Worm (Caenorhabditis elegans) whole organism, midembryonic: ENCODE measurements around the gene Y75D11A.3.
"Not testable (repeated sequence)": the region's sequence is repeated elsewhere in the genome, so short reads cannot be mapped to it uniquely, and the experiment has no call there.

ENCODE experiments used
- T22C8.4 ChIP-seq: fragments of 200-800 bp; sonication (Bioruptor generic); IDR thresholded peaks from 2 replicates; pipeline ENCODE4 v1.3.6; 2022; ENCODE audit warnings: missing genetic modification characterization, missing compliant biosample characterization
- cog-1 ChIP-seq: sonication (generic microtip); optimal IDR thresholded peaks from 2 replicates; lab custom pipeline; 2016; ENCODE audit warnings: missing genetic modification characterization, missing compliant biosample characterization
- flt-1 ChIP-seq: fragments of 200-800 bp; sonication (Bioruptor generic); IDR thresholded peaks from 2 replicates; pipeline ENCODE4 v1.3.6; 2022; ENCODE audit warnings: missing genetic modification characterization, missing compliant biosample characterization
- klf-2 ChIP-seq: fragments of 200-800 bp; sonication (Bioruptor generic); conservative IDR thresholded peaks from 2 replicates; pipeline ENCODE4 v1.3.6; 2022; ENCODE audit warnings: missing genetic modification reagents, missing genetic modification characterization, missing compliant biosample characterization
- med-1 ChIP-seq: sonication (generic microtip); optimal IDR thresholded peaks from 2 replicates; lab custom pipeline; 2017; ENCODE audit warnings: missing genetic modification characterization, mild to moderate bottlenecking, missing compliant biosample characterization, antibody characterized with exemption, missing genetic modification reagents; ENCODE audit not compliant: insufficient read depth
- ref-1 ChIP-seq: fragments of 200-800 bp; sonication (Bioruptor generic); conservative IDR thresholded peaks from 2 replicates; pipeline ENCODE4 v1.3.6; 2022; ENCODE audit warnings: missing genetic modification reagents, missing genetic modification characterization, missing compliant biosample characterization
- tab-1 ChIP-seq: fragments of 200-800 bp; sonication (Bioruptor generic); IDR thresholded peaks from 2 replicates; pipeline ENCODE4 v1.3.6; 2022; ENCODE audit warnings: missing genetic modification characterization, missing compliant biosample characterization
- ztf-23 ChIP-seq: fragments of 200-800 bp; sonication (Bioruptor generic); IDR thresholded peaks from 2 replicates; pipeline ENCODE4 v1.3.6; 2022; ENCODE audit warnings: missing genetic modification reagents, missing genetic modification characterization, missing compliant biosample characterization
- ztf-29 ChIP-seq: fragments of 200-800 bp; sonication (Bioruptor generic); IDR thresholded peaks from 2 replicates; pipeline ENCODE4 v1.3.6; 2022; ENCODE audit warnings: missing genetic modification reagents, missing genetic modification characterization, missing compliant biosample characterization

Gene Y75D11A.3

DNA sequence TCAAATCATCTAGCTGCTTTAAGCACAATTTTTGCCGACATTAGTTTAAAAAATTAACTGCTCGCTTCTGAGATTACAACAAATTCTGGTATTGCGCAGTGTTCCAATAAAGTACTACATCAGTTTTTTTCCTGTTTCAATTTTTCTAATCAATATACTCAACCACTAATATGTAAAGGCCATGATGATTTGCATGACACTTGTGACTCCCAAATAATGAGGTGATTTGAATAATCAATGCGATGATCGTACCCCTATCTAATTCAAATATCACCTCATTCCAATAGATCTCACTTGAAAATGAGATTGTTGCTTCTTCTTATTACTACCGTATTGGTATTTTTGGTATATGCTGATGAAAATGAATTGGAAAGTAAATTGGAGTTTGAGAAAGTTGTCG, 19.0 kb downstream of the Y75D11A.3 start, which contains the start of gene F07G6.2:
TSS of gene F07G6.2 (plus strand) at position 301 of the 400 bp plus-strand sequence.
- TF ChIP-seq med-1 (GFP tag; lab: Kevin White, UChicago) (no peak), ztf-23 (no peak), ztf-29 (GFP tag; lab: Robert Waterston, UW) (no peak), ref-1 (GFP tag; lab: Robert Waterston, UW) (no peak), T22C8.4 (GFP tag; lab: Robert Waterston, UW) (no peak), tab-1 (no peak), cog-1 (tag; lab: Kevin White, UChicago) (no peak), klf-2 (no peak), flt-1 (GFP tag; lab: Robert Waterston, UW) (no peak)

DNA sequence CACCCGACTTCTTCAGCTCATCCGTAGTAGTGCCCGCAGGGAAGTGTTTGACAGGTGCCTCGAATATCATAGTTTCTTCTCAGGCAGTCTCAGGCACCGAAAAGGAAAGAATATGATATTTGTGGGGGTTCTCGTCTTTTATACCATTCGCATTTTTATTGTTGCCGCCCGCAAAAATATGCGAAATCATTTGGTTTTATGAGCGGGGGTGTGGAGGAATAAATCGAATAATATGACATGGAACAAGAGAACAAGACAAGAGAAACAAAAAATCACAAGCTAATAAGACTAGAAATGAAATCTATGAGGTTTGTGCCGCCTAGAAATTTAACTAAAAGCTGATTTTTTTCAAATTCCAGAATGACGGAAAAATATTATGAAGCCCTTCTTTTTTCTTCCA, 25.7 kb downstream of the Y75D11A.3 start, which contains the start of gene F07G6.8:
TSS of gene F07G6.8 (minus strand) at position 101 of the 400 bp plus-strand sequence.
- TF ChIP-seq ref-1 (GFP tag; lab: Robert Waterston, UW) (no peak), ztf-29 (GFP tag; lab: Robert Waterston, UW) (no peak), klf-2 (no peak), flt-1 (GFP tag; lab: Robert Waterston, UW) (no peak), T22C8.4 (GFP tag; lab: Robert Waterston, UW) (no peak), tab-1 (no peak), cog-1 (tag; lab: Kevin White, UChicago) (no peak), med-1 (GFP tag; lab: Kevin White, UChicago) (no peak), ztf-23 (no peak)

DNA sequence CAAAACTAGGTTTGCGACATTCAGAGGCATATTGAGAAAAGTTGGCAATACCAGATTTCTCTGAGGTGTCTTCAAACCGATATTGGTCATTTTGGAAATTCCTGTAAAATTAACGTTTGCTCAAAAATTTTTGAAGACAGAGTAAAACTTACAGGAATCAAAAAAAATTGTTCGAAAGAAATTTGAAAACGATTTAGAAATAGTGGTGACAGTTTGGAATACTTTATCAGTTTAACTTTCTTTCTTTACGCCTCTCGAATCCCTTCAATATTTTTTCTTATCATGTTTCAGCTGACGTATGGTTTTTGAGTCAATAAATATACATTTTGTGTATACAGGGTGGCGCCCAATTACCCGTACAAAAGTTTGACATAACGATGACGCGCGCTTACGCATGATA, 27.5 kb downstream of the Y75D11A.3 start, which contains the start of gene fbxa-53:
TSS of gene fbxa-53 (minus strand) at position 101 of the 400 bp plus-strand sequence.
- TF ChIP-seq cog-1 (tag; lab: Kevin White, UChicago) (no peak), tab-1 (no peak), T22C8.4 (GFP tag; lab: Robert Waterston, UW) (no peak), ztf-29 (GFP tag; lab: Robert Waterston, UW) (no peak), ref-1 (GFP tag; lab: Robert Waterston, UW) (no peak), med-1 (GFP tag; lab: Kevin White, UChicago) (no peak), ztf-23 (no peak), flt-1 (GFP tag; lab: Robert Waterston, UW) (no peak), klf-2 (no peak)

DNA sequence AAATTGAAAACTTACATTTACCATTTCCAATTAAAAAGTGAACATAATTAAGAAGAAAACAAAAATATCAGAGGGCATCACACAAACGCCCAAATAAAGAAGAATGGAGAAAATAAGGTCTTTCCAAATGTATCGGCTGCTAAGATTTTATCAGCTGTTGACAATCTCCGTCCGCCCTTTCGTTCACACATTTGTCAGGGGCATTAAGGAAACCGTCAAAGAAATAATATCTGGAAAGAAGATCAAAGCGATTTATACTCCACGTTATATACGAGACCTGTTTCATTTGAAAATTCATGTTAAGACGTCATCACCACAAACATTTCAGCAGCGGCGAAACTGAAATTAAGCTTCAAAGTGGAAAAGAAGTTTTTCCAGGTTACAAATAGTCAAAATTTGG, 33.5 kb downstream of the Y75D11A.3 start, which contains the start of gene fbxa-52:
TSS of gene fbxa-52 (minus strand) at position 101 of the 400 bp plus-strand sequence.
- TF ChIP-seq ref-1 (GFP tag; lab: Robert Waterston, UW) (no peak), cog-1 (tag; lab: Kevin White, UChicago) (no peak), ztf-29 (GFP tag; lab: Robert Waterston, UW) (no peak), med-1 (GFP tag; lab: Kevin White, UChicago) (no peak), flt-1 (GFP tag; lab: Robert Waterston, UW) (no peak), ztf-23 (no peak), tab-1 (no peak), klf-2 (no peak), T22C8.4 (GFP tag; lab: Robert Waterston, UW) (no peak)

DNA sequence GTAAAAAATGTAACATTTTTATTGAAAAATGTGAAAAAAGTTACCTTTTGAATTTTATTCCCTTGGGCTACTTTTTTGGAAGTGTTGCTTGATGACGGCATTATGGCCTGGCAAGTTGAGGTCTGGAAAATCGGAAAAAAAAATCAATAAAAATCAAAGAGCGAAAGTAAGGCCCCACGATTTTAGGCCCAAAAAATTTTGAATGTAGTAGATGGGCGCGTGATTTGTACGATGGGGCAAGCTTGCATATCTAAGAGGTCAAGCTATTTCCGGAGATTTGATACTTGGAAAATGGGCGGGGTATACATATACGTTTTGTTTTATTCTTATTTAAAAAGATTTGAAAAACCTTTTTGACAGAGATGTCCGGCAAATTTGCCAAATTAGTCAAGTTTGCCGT, 39.5 kb downstream of the Y75D11A.3 start, which contains the start of gene F07G6.5:
TSS of gene F07G6.5 (minus strand) at position 101 of the 400 bp plus-strand sequence.
- no peak for TF ChIP-seq klf-2
- no peak for TF ChIP-seq ztf-23
- no peak for TF ChIP-seq ref-1 (GFP tag; lab: Robert Waterston, UW)
- TF ChIP-seq T22C8.4 (GFP tag; lab: Robert Waterston, UW), result no peak
- no peak for TF ChIP-seq med-1 (GFP tag; lab: Kevin White, UChicago)
- TF ChIP-seq flt-1 (GFP tag; lab: Robert Waterston, UW), result no peak
- TF ChIP-seq ztf-29 (GFP tag; lab: Robert Waterston, UW), result no peak
- TF ChIP-seq cog-1 (tag; lab: Kevin White, UChicago), result no peak
- TF ChIP-seq tab-1, result no peak

DNA sequence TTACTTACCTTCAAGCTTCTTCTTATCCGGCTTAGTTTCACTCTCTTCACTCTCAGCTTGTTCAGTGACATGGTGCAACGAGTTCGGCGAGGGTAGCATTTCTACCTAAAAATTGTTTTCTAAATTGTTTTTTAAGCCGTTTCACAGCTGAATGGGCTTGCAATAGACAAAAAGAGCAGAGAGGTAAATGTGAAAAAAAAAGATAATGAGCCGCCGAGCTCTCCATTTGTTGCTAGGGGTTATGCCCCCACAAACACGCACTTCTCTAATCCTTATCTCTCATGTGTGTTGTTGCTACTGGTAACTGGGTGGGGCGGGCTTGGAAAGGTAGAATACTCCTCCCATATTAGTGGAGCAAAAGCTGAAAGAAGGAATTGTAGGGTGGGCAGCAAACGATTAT, 42.2 kb downstream of the Y75D11A.3 start, which contains the start of gene C36C9.5:
TSS of gene C36C9.5 (minus strand) at position 101 of the 400 bp plus-strand sequence.
- TF ChIP-seq med-1 (GFP tag; lab: Kevin White, UChicago) (no peak), ref-1 (GFP tag; lab: Robert Waterston, UW) (no peak), cog-1 (tag; lab: Kevin White, UChicago) (no peak), ztf-29 (GFP tag; lab: Robert Waterston, UW) (no peak), flt-1 (GFP tag; lab: Robert Waterston, UW) (no peak), T22C8.4 (GFP tag; lab: Robert Waterston, UW) (no peak), ztf-23 (no peak), tab-1 (no peak), klf-2 (no peak)

DNA sequence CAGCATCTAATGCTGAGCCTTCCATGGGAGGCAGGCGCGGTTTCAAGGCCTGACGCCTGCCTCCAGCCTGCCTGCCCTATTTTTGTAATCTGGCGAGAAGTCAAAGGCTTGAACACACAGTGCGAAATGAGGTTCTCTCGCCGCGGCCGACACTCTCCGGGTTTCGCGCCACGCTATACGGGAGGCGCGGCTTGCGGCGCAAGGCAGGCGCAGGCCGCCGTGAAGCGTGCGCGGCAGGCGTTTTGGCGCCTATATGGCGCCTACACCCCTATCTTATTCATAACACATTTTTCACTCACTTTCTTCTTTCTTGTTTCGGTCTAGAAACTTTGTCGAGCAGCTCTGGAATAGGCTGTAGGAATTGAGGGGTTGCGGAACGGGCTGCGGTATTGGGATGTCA, 43.0 kb downstream of the Y75D11A.3 start:
- TF ChIP-seq cog-1 (tag; lab: Kevin White, UChicago) (no peak), tab-1 (0 out of 2 replicates have a peak, but pooled peaks have one; percentile 26), ztf-29 (GFP tag; lab: Robert Waterston, UW) (no peak), ztf-23 (no peak), ref-1 (GFP tag; lab: Robert Waterston, UW) (no peak), T22C8.4 (GFP tag; lab: Robert Waterston, UW) (no peak), flt-1 (GFP tag; lab: Robert Waterston, UW) (no peak)

DNA sequence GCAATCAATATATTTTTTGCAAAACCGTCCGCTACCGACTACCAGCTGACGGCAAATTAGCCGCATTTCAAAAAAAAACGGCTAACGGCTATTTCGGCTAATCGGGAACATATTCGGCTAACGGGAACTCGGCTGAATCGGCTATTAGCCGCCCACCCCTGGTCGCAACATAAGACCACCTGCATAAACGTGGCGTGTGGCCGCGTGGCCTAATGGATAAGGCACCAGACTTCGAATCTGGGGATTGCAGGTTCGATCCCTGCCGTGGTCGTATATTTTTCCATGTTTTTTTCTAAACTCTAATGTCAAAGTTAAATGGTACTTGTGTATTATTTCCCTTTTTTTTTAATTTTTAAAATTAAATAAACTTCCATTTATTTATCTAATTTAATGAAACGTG, 47.5 kb downstream of the Y75D11A.3 start:
- no peak for TF ChIP-seq ref-1 (GFP tag; lab: Robert Waterston, UW)
- no peak for TF ChIP-seq cog-1 (tag; lab: Kevin White, UChicago)
- TF ChIP-seq ztf-23, result no peak
- no peak for TF ChIP-seq med-1 (GFP tag; lab: Kevin White, UChicago)
- no peak for TF ChIP-seq T22C8.4 (GFP tag; lab: Robert Waterston, UW)
- TF ChIP-seq flt-1 (GFP tag; lab: Robert Waterston, UW), result no peak
- no peak for TF ChIP-seq klf-2
- TF ChIP-seq tab-1, result no peak
- no peak for TF ChIP-seq ztf-29 (GFP tag; lab: Robert Waterston, UW)

DNA sequence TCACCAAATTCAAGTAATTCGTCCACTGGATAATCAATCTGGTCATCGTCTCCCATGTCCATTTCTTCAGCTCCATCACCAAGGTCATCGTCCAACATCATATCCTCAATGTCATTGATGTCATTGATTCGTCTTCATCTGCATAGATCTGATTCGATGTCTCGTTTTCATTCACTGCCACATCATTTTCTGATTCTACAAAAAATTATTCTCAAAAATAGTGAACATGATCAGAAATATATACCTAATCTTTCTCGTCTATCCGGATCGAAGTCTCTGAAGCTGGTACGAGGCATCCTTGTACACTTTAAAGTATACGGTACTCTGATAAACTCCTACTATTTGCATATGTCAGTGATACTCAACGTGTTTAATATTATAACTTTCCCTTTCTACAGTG, 49.1 kb downstream of the Y75D11A.3 start, which contains the start of gene C36C9.4:
TSS of gene C36C9.4 (minus strand) at position 101 of the 400 bp plus-strand sequence.
- not testable (repeated sequence) for TF ChIP-seq ref-1 (GFP tag; lab: Robert Waterston, UW); T22C8.4 (GFP tag; lab: Robert Waterston, UW); klf-2
